Worm (Caenorhabditis elegans): Measurements from ENCODE around the gene srx-3.

- no peak for TF ChIP-seq ama-1 (optimal IDR thresholded peaks at IDR 0.05)
- TF ChIP-seq scrt-1 (GFP tag; IDR thresholded peaks at IDR 0.05) = no peak
- no peak for TF ChIP-seq pes-1 (GFP tag; IDR thresholded peaks at IDR 0.05)
- TF ChIP-seq tra-4 (tag; optimal IDR thresholded peaks at IDR 0.05) = no peak
- no peak for TF ChIP-seq ceh-36 (tag; optimal IDR thresholded peaks at IDR 0.05)
- TF ChIP-seq ceh-13 (GFP tag; optimal IDR thresholded peaks at IDR 0.05) = no peak
- TF ChIP-seq tbx-11 (GFP tag; IDR thresholded peaks at IDR 0.05) = no peak
- TF ChIP-seq B0310.2 (tag; optimal IDR thresholded peaks at IDR 0.05) = no peak
- TF ChIP-seq F13C5.2 (tag; optimal IDR thresholded peaks at IDR 0.05) = no peak
Observed at ce11 chrV:9049271-9049670, 43.9 kb downstream of the srx-3 start.
